Worm (Caenorhabditis elegans) whole organism, L1 larva: ENCODE results near the gene pas-2.

Experiments
- alr-1 ChIP-seq: fragments of 200-800 bp; sonication (Bioruptor generic); optimal IDR thresholded peaks from 2 replicates; lab custom pipeline; 2018; ENCODE audit warnings: borderline replicate concordance, mild to moderate bottlenecking, missing genetic modification characterization, missing compliant biosample characterization
- fkh-4 ChIP-seq: sonication (generic microtip); optimal IDR thresholded peaks from 2 replicates; lab custom pipeline; 2016; ENCODE audit warnings: missing compliant biosample characterization, missing genetic modification characterization, borderline replicate concordance
- jun-1 ChIP-seq: fragments of 150-350 bp; optimal IDR thresholded peaks from 2 replicates; lab custom pipeline; 2014; ENCODE audit warnings: missing biosample characterization, missing genetic modification reagents, missing genetic modification characterization
- nhr-237 ChIP-seq: fragments of 150-350 bp; optimal IDR thresholded peaks from 2 replicates; lab custom pipeline; 2014; ENCODE audit warnings: missing biosample characterization, missing genetic modification characterization
- nhr-90 ChIP-seq: sonication (generic microtip); optimal IDR thresholded peaks from 2 replicates; lab custom pipeline; 2016; ENCODE audit warnings: mild to moderate bottlenecking, missing genetic modification characterization, missing compliant biosample characterization; ENCODE audit not compliant: poor library complexity
- sox-4 ChIP-seq: sonication (generic microtip); optimal IDR thresholded peaks from 2 replicates; lab custom pipeline; 2016; ENCODE audit warnings: missing genetic modification characterization, missing compliant biosample characterization
- unc-86 ChIP-seq: sonication (generic microtip); optimal IDR thresholded peaks from 2 replicates; lab custom pipeline; 2016; ENCODE audit warnings: missing genetic modification characterization, missing compliant biosample characterization

- TF ChIP-seq unc-86 (tag; lab: Kevin White, UChicago): no peak
- TF ChIP-seq fkh-4: no peak
- TF ChIP-seq nhr-90 (tag; lab: Kevin White, UChicago): no peak
- no peak for TF ChIP-seq nhr-237 (tag; lab: Kevin White, UChicago)
- no peak for TF ChIP-seq jun-1 (tag; lab: Kevin White, UChicago)
- no peak for TF ChIP-seq alr-1
- TF ChIP-seq sox-4 (tag; lab: Kevin White, UChicago): no peak
Observed at ce11 chrV:10816831-10817230, 46.7 kb downstream of the pas-2 start.
